Worm (Caenorhabditis elegans) whole organism, late embryonic: ENCODE measurements around the gene Y26G10.4.

Experiments
- ama-1 ChIP-seq: fragments of 150-350 bp; optimal IDR thresholded peaks from 2 replicates; lab custom pipeline; 2014
- lin-11 ChIP-seq: fragments of 200-800 bp; sonication (Bioruptor generic); optimal IDR thresholded peaks from 2 replicates; lab custom pipeline; 2018; ENCODE audit warnings: mild to moderate bottlenecking, missing genetic modification characterization, missing compliant biosample characterization
- nhr-11 ChIP-seq: fragments of 150-350 bp; optimal IDR thresholded peaks from 2 replicates; lab custom pipeline; 2014; ENCODE audit warnings: missing biosample characterization, missing genetic modification characterization
- pat-9 ChIP-seq: fragments of 200-800 bp; sonication (Bioruptor generic); optimal IDR thresholded peaks from 2 replicates; lab custom pipeline; 2018; ENCODE audit warnings: mild to moderate bottlenecking, missing genetic modification characterization, moderate library complexity, missing compliant biosample characterization
- pax-1 ChIP-seq: fragments of 150-350 bp; optimal IDR thresholded peaks from 2 replicates; lab custom pipeline; 2014; ENCODE audit warnings: missing biosample characterization, missing genetic modification characterization
- pros-1 ChIP-seq: fragments of 150-350 bp; optimal IDR thresholded peaks from 2 replicates; lab custom pipeline; 2014; ENCODE audit warnings: missing biosample characterization, missing genetic modification reagents, missing genetic modification characterization

- no peak for TF ChIP-seq pat-9
- no peak for TF ChIP-seq ama-1 (lab: Kevin White, UChicago)
- TF ChIP-seq lin-11 (tag; lab: Kevin White, UChicago), result no peak
- TF ChIP-seq pros-1 (tag; lab: Kevin White, UChicago), result no peak
- TF ChIP-seq nhr-11 (tag; lab: Kevin White, UChicago), result no peak
- TF ChIP-seq pax-1, result no peak
These were observed 33.5 kb upstream of the Y26G10.4 start, which contains the start of gene twk-42 for ce11 chrV:17732516-17732915.
